Fruit fly (Drosophila melanogaster): ENCODE measurements around the gene Tom.

dm6 chr3L:14952858-14953669, 16.1 kb upstream of the Tom start:
- TF ChIP-seq CG8478 (optimal IDR thresholded peaks at IDR 0.05) (no peak), usp (GFP tag; optimal IDR thresholded peaks at IDR 0.05) (no peak), psq (optimal IDR thresholded peaks at IDR 0.05) (no peak), pan (optimal IDR thresholded peaks at IDR 0.05) (no peak), EcR (GFP tag; optimal IDR thresholded peaks at IDR 0.05) (no peak), Dll (optimal IDR thresholded peaks at IDR 0.05) (no peak)

All from whole organism.